Worm (Caenorhabditis elegans): Measurements from ENCODE around the gene scc-3.

ce11 chrV:12815386-12815785, 51.6 kb downstream of the scc-3 start:
- no peak for TF ChIP-seq ztf-11 (tag; optimal IDR thresholded peaks at IDR 0.05)
- no peak for TF ChIP-seq elt-2 (tag; optimal IDR thresholded peaks at IDR 0.05)
- TF ChIP-seq nhr-11 (tag; optimal IDR thresholded peaks at IDR 0.05): no peak
- TF ChIP-seq nhr-23 (tag; optimal IDR thresholded peaks at IDR 0.05): no peak
- no peak for TF ChIP-seq unc-62 (GFP tag; optimal IDR thresholded peaks at IDR 0.05)
- TF ChIP-seq nhr-28 (tag; optimal IDR thresholded peaks at IDR 0.05): no peak
- TF ChIP-seq fos-1 (tag; optimal IDR thresholded peaks at IDR 0.05): no peak
- TF ChIP-seq ama-1 (optimal IDR thresholded peaks at IDR 0.05): no peak
- TF ChIP-seq aly-2 (tag; optimal IDR thresholded peaks at IDR 0.05): no peak
- TF ChIP-seq ceh-9 (tag; optimal IDR thresholded peaks at IDR 0.05): no peak
- no peak for TF ChIP-seq eor-1 (tag; optimal IDR thresholded peaks at IDR 0.05)
- no peak for TF ChIP-seq mdl-1 (tag; optimal IDR thresholded peaks at IDR 0.05)
- TF ChIP-seq lin-39 (tag; optimal IDR thresholded peaks at IDR 0.05): no peak
- TF ChIP-seq sea-2 (GFP tag; optimal IDR thresholded peaks at IDR 0.05): no peak
